Worm (Caenorhabditis elegans) whole organism, L1 larva: ENCODE measurements around the gene glt-7.

Source experiments
- ama-1 ChIP-seq: fragments of 150-350 bp; optimal IDR thresholded peaks from 2 replicates; lab custom pipeline; 2014
- blmp-1 ChIP-seq: fragments of 150-350 bp; optimal IDR thresholded peaks from 2 replicates; lab custom pipeline; 2014; ENCODE audit warnings: missing biosample characterization, missing genetic modification characterization
- elt-3 ChIP-seq, 6 experiments: fragments of 150-350 bp in 1 of 6; sonication (generic microtip); optimal IDR thresholded peaks; 2 replicates each; lab custom pipeline; 2017 to 2018; ENCODE audit warnings: missing biosample characterization in 6 of 6, missing genetic modification characterization in 6 of 6, inconsistent platforms in 1 of 6
- hpl-2 ChIP-seq: fragments of 150-350 bp; optimal IDR thresholded peaks from 2 replicates; lab custom pipeline; 2014; ENCODE audit warnings: missing biosample characterization, missing genetic modification reagents, missing genetic modification characterization
- lin-13 ChIP-seq: fragments of 150-350 bp; optimal IDR thresholded peaks from 2 replicates; lab custom pipeline; 2014; ENCODE audit warnings: missing biosample characterization, missing genetic modification reagents, missing genetic modification characterization
- skn-1 ChIP-seq: fragments of 150-350 bp; optimal IDR thresholded peaks from 2 replicates; lab custom pipeline; 2014; ENCODE audit warnings: missing biosample characterization, missing genetic modification characterization
- unc-130 ChIP-seq: fragments of 150-350 bp; optimal IDR thresholded peaks from 2 replicates; lab custom pipeline; 2017; ENCODE audit warnings: missing biosample characterization, missing genetic modification characterization, inconsistent platforms
- unc-62 ChIP-seq: fragments of 150-350 bp; optimal IDR thresholded peaks from 2 replicates; lab custom pipeline; 2014; ENCODE audit warnings: missing biosample characterization, missing genetic modification reagents, missing genetic modification characterization
- unc-86 ChIP-seq: sonication (generic microtip); optimal IDR thresholded peaks from 2 replicates; lab custom pipeline; 2016; ENCODE audit warnings: missing genetic modification characterization, missing compliant biosample characterization
- xbp-1 ChIP-seq: sonication (generic microtip); optimal IDR thresholded peaks from 2 replicates; lab custom pipeline; 2016; ENCODE audit warnings: missing genetic modification characterization, missing compliant biosample characterization

DNA sequence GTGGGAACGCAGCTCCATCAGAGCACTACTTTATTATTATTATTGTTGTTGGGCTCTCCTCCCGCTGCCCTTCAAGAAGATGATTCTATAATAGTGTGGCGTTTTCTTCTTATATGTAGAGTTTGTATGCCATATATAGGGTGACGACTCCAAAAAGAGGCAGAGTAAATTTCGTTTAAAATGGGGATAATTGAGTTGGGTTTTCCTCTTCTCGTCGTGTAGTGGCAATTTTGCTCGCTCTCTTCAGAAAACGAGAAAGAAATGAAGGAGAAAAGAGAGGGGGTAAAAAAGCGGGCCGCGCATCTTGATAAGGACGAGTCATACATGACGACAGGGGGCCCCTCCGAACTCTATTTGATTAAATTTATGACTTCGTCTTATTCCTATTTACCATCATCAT lies 31.5 kb downstream of the glt-7 start:
- TF ChIP-seq unc-86 (no peak), unc-62 (no peak), hpl-2 (GFP tag; lab: Kevin White, UChicago) (no peak), lin-13 (no peak), unc-130 (tag; lab: Kevin White, UChicago) (no peak), xbp-1 (tag; lab: Kevin White, UChicago) (no peak), elt-3 (tag; optimal IDR thresholded peaks at IDR 0.05; lab: Kevin White, UChicago) (no peak), blmp-1 (tag; lab: Kevin White, UChicago) (no peak), skn-1 (tag; lab: Kevin White, UChicago) (no peak), ama-1 (no peak)
